Worm (Caenorhabditis elegans) whole organism, mixed stage, embryonic: ENCODE measurements around the gene T05A7.13.

Experiments used
- M03D4.4 ChIP-seq: sonication (generic microtip); optimal IDR thresholded peaks from 2 replicates; lab custom pipeline; 2017; ENCODE audit warnings: mild to moderate bottlenecking, missing genetic modification characterization, missing compliant biosample characterization
- ceh-83 ChIP-seq: fragments of 200-800 bp; sonication (Bioruptor generic); optimal IDR thresholded peaks from 2 replicates; lab custom pipeline; 2018; ENCODE audit warnings: mild to moderate bottlenecking, missing genetic modification characterization, missing compliant biosample characterization
- flh-1 ChIP-seq: fragments of 200-800 bp; sonication (Bioruptor generic); optimal IDR thresholded peaks from 2 replicates; lab custom pipeline; 2018; ENCODE audit warnings: mild to moderate bottlenecking, missing genetic modification characterization, moderate library complexity, missing compliant biosample characterization
- ham-2 ChIP-seq: fragments of 200-800 bp; sonication (Bioruptor generic); optimal IDR thresholded peaks from 2 replicates; lab custom pipeline; 2018; ENCODE audit warnings: mild to moderate bottlenecking, missing genetic modification characterization, missing compliant biosample characterization
- mep-1 ChIP-seq: fragments of 150-350 bp; optimal IDR thresholded peaks from 2 replicates; lab custom pipeline; 2017; ENCODE audit warnings: missing biosample characterization, missing genetic modification reagents, missing genetic modification characterization, inconsistent platforms
- mls-2 ChIP-seq: sonication (generic microtip); optimal IDR thresholded peaks from 2 replicates; lab custom pipeline; 2016; ENCODE audit warnings: mild to moderate bottlenecking, missing genetic modification characterization, moderate library complexity, missing compliant biosample characterization
- nhr-28 ChIP-seq: fragments of 150-350 bp; optimal IDR thresholded peaks from 2 replicates; lab custom pipeline; 2014; ENCODE audit warnings: missing biosample characterization, missing genetic modification characterization
- snpc-4 ChIP-seq: fragments of 150-350 bp; optimal IDR thresholded peaks from 2 replicates; lab custom pipeline; 2014; ENCODE audit warnings: missing biosample characterization, missing genetic modification characterization
- unc-120 ChIP-seq: sonication (generic microtip); optimal IDR thresholded peaks from 2 replicates; lab custom pipeline; 2017; ENCODE audit warnings: missing genetic modification characterization, missing compliant biosample characterization; ENCODE audit not compliant: poor library complexity, severe bottlenecking
- ztf-11 ChIP-seq: fragments of 150-350 bp; optimal IDR thresholded peaks from 2 replicates; lab custom pipeline; 2014; ENCODE audit warnings: missing biosample characterization, missing genetic modification characterization

DNA sequence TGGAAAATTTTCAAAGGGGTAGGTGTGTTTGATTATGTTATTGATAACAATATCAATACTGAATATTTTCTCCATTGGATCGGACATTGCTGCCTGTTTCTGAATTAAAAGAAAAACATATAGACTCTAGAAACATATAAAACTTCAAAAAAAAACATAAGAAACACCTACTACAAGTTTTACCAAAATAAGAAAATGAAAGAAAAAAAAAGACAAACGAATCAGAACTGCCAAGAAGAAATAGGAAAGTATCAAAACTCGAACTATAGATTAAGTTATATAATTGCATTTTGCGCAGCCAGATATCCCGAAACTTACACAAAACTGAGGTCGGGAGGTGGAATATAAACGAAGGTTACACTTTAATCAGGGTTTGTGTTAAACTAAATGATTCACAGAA lies 4.2 kb upstream of the T05A7.13 start, which contains the start of gene T05A7.11:
- TF ChIP-seq ceh-83 (no peak), snpc-4 (tag; lab: Kevin White, UChicago) (no peak), unc-120 (tag; lab: Kevin White, UChicago) (no peak), ztf-11 (no peak), nhr-28 (no peak), mep-1 (no peak), ham-2 (GFP tag; lab: Kevin White, UChicago) (no peak), mls-2 (tag; lab: Kevin White, UChicago) (no peak), M03D4.4 (tag; lab: Kevin White, UChicago) (no peak), flh-1 (GFP tag; lab: Kevin White, UChicago) (no peak)
